Fruit fly (Drosophila melanogaster): ENCODE data around the gene Sry-delta.

The Sry-delta gene

DNA sequence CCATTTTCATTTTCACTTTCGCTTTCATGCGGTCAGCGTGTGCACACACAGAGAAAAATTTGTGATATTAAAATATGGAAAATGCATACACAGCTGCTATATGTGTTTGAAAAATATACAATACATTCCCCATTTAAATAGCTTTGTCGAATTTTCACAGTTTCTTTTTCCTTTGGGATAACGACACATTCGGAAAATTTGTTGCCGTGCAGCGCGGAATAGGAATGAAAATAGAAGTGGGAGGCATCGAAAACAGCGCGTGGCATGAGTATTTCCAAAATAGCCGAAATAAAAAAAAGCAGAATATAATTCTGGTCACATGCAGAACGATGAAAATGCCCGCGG lies 49.5 kb downstream of the Sry-delta start (continued):
- peak; percentile 80 for TF ChIP-seq crc (GFP tag; optimal IDR thresholded peaks at IDR 0.05)
- TF ChIP-seq lola (GFP tag; optimal IDR thresholded peaks at IDR 0.05) = peak in 1 of 3 experiments; percentile 59
- TF ChIP-seq Dad (GFP tag; optimal IDR thresholded peaks at IDR 0.05) = peak; percentile 88
- peak; percentile 53; the same call in 1 of the 2 replicates for TF ChIP-seq toy (GFP tag; IDR thresholded peaks at IDR 0.05)
- TF ChIP-seq klu (GFP tag; IDR thresholded peaks at IDR 0.05) = peak; percentile 76
- TF ChIP-seq CG3281 (GFP tag; optimal IDR thresholded peaks at IDR 0.05) = peak; percentile 84
- peak; percentile 59; the same call in 1 of the 2 replicates for TF ChIP-seq MBD-R2 (GFP tag; IDR thresholded peaks at IDR 0.05)
- peak; percentile 83 for TF ChIP-seq CG17328 (GFP tag; IDR thresholded peaks at IDR 0.05)
- peak; percentile 78 for TF ChIP-seq scrt (GFP tag; optimal IDR thresholded peaks at IDR 0.05)
- TF ChIP-seq CG12769 (tag; optimal IDR thresholded peaks at IDR 0.05) = peak; percentile 96
- no peak for TF ChIP-seq CG16813 (GFP tag; IDR thresholded peaks at IDR 0.05; ENCODE audit: partially characterized antibody)
- no peak for TF ChIP-seq Lpt (GFP tag; optimal IDR thresholded peaks at IDR 0.05)
- TF ChIP-seq Poxn (GFP tag; IDR thresholded peaks at IDR 0.05) = peak; percentile 78
- TF ChIP-seq CG9727 (GFP tag; optimal IDR thresholded peaks at IDR 0.05) = peak; percentile 77
- peak; percentile 48 for TF ChIP-seq exex (tag; optimal IDR thresholded peaks at IDR 0.05)
- peak; percentile 72 for TF ChIP-seq D19A (tag; optimal IDR thresholded peaks at IDR 0.05)
- peak; percentile 75 for TF ChIP-seq Ssrp (tag; optimal IDR thresholded peaks at IDR 0.05)
- peak; percentile 86 for TF ChIP-seq NfI (GFP tag; optimal IDR thresholded peaks at IDR 0.05)
- peak; percentile 90 for TF ChIP-seq Sox102F (GFP tag; optimal IDR thresholded peaks at IDR 0.05)
- TF ChIP-seq Deaf1 (tag; optimal IDR thresholded peaks at IDR 0.05) = peak; percentile 49
- peak; percentile 55; the same call in 2 of the 3 replicates for TF ChIP-seq jigr1 (GFP tag; IDR thresholded peaks at IDR 0.05)
- TF ChIP-seq CG17829 (tag; optimal IDR thresholded peaks at IDR 0.05) = peak; percentile 72
- TF ChIP-seq row (GFP tag; IDR thresholded peaks at IDR 0.05) = peak; percentile 91
- 0 out of 2 replicates have a peak, but pooled peaks have one; percentile 40 for TF ChIP-seq CkIIα-i1 (GFP tag; IDR thresholded peaks at IDR 0.05)
- TF ChIP-seq h (optimal IDR thresholded peaks at IDR 0.05) = no peak
- TF ChIP-seq pb (GFP tag; optimal IDR thresholded peaks at IDR 0.05) = peak; percentile 86
- TF ChIP-seq CG4707 (GFP tag; optimal IDR thresholded peaks at IDR 0.05) = peak; percentile 56
- TF ChIP-seq CG16779 (GFP tag; IDR thresholded peaks at IDR 0.05) = peak; percentile 80
- TF ChIP-seq gem (tag; optimal IDR thresholded peaks at IDR 0.05) = peak; percentile 90
- peak; percentile 38 for TF ChIP-seq CG33557 (GFP tag; optimal IDR thresholded peaks at IDR 0.05)
- TF ChIP-seq Camta (GFP tag; optimal IDR thresholded peaks at IDR 0.05) = peak; percentile 86
- TF ChIP-seq CG7271 (tag; optimal IDR thresholded peaks at IDR 0.05) = no peak
- peak; percentile 41 for TF ChIP-seq CG8281 (tag; optimal IDR thresholded peaks at IDR 0.05)
- TF ChIP-seq Awh (GFP tag; IDR thresholded peaks at IDR 0.05) = peak; percentile 88
- no peak for TF ChIP-seq CG7963 (GFP tag; IDR thresholded peaks at IDR 0.05; ENCODE audit: partially characterized antibody)
- TF ChIP-seq pfk (GFP tag; optimal IDR thresholded peaks at IDR 0.05) = no peak
- TF ChIP-seq pum (GFP tag; optimal IDR thresholded peaks at IDR 0.05) = peak; percentile 82
- peak; percentile 57 for TF ChIP-seq E2f2 (GFP tag; IDR thresholded peaks at IDR 0.05)
- peak; percentile 82 for TF ChIP-seq stc (GFP tag; IDR thresholded peaks at IDR 0.05)
- TF ChIP-seq CG3995 (GFP tag; optimal IDR thresholded peaks at IDR 0.05) = no peak
- TF ChIP-seq Myb (GFP tag; optimal IDR thresholded peaks at IDR 0.05) = peak; percentile 74
- no peak for TF ChIP-seq bigmax (GFP tag; optimal IDR thresholded peaks at IDR 0.05)
- TF ChIP-seq tll (GFP tag; optimal IDR thresholded peaks at IDR 0.05) = no peak
- peak; percentile 9 for TF ChIP-seq CG15073 (GFP tag; optimal IDR thresholded peaks at IDR 0.05)
- TF ChIP-seq fu2 (GFP tag; optimal IDR thresholded peaks at IDR 0.05) = peak; percentile 80
- peak; percentile 73 for TF ChIP-seq Max (GFP tag; optimal IDR thresholded peaks at IDR 0.05)
- TF ChIP-seq D19B (GFP tag; optimal IDR thresholded peaks at IDR 0.05) = peak; percentile 21
- TF ChIP-seq BtbVII (GFP tag; optimal IDR thresholded peaks at IDR 0.05) = peak; percentile 74
- TF ChIP-seq D (optimal IDR thresholded peaks at IDR 0.05) = no peak
- peak; percentile 77 for TF ChIP-seq D (GFP tag; optimal IDR thresholded peaks at IDR 0.05)
- TF ChIP-seq CG1602 (GFP tag; optimal IDR thresholded peaks at IDR 0.05) = peak; percentile 73
